Fruit fly (Drosophila melanogaster) whole organism, embryonic: ENCODE data around the gene CG34180.

ENCODE experiments used
- Adf1 ChIP-seq: fragments of 200-800 bp; sonication (Bioruptor generic); IDR thresholded peaks from 2 replicates; pipeline ENCODE4 v1.3.6; 2022; ENCODE audit warnings: missing biosample characterization, missing genetic modification characterization
- BEAF-32 ChIP-seq: fragments of 200-800 bp; sonication (Bioruptor generic); optimal IDR thresholded peaks from 3 replicates; lab custom pipeline; 2017; ENCODE audit warnings: missing biosample characterization, missing genetic modification characterization, mild to moderate bottlenecking, moderate library complexity, missing genetic modification reagents
- CG10147 ChIP-seq: fragments of 200-800 bp; sonication (Bioruptor generic); optimal IDR thresholded peaks from 2 replicates; lab custom pipeline; 2019; ENCODE audit warnings: missing biosample characterization, mild to moderate bottlenecking, missing genetic modification characterization, moderate library complexity
- CG10959 ChIP-seq: fragments of 200-800 bp; sonication (Bioruptor generic); IDR thresholded peaks from 2 replicates; pipeline ENCODE4 v1.3.6; 2022; ENCODE audit warnings: missing biosample characterization, missing genetic modification characterization
- CG13287 ChIP-seq: fragments of 200-800 bp; sonication (Bioruptor generic); IDR thresholded peaks from 2 replicates; pipeline ENCODE4 v1.3.6; 2022; ENCODE audit warnings: missing biosample characterization, missing genetic modification characterization; ENCODE audit not compliant: partially characterized antibody
- CG14014 ChIP-seq: fragments of 200-800 bp; sonication (Bioruptor generic); IDR thresholded peaks from 2 replicates; pipeline ENCODE4 v1.3.6; 2022; ENCODE audit warnings: missing biosample characterization, missing genetic modification characterization
- CG14965 ChIP-seq: fragments of 200-800 bp; sonication (Bioruptor generic); optimal IDR thresholded peaks from 2 replicates; lab custom pipeline; 2016; ENCODE audit warnings: missing biosample characterization, missing genetic modification characterization, borderline replicate concordance
- CG17361 ChIP-seq: fragments of 200-800 bp; sonication (Bioruptor generic); IDR thresholded peaks from 3 replicates; pipeline ENCODE4 v1.3.6; 2022; ENCODE audit warnings: missing biosample characterization, missing genetic modification characterization
- CG1832 ChIP-seq: fragments of 200-800 bp; sonication (Bioruptor generic); optimal IDR thresholded peaks from 2 replicates; lab custom pipeline; 2017; ENCODE audit warnings: missing biosample characterization, mild to moderate bottlenecking, missing genetic modification characterization, inconsistent platforms
- CG2129 ChIP-seq: fragments of 200-800 bp; sonication (Bioruptor generic); IDR thresholded peaks from 2 replicates; pipeline ENCODE4 v1.3.6; 2022; ENCODE audit warnings: missing biosample characterization, missing genetic modification characterization; ENCODE audit not compliant: partially characterized antibody
- CG2712 ChIP-seq: fragments of 200-800 bp; optimal IDR thresholded peaks from 3 replicates; lab custom pipeline; 2019; ENCODE audit warnings: missing biosample characterization, mild to moderate bottlenecking, missing genetic modification characterization, moderate library complexity
- CG2889 ChIP-seq: fragments of 200-800 bp; sonication (Bioruptor generic); IDR thresholded peaks from 3 replicates; pipeline ENCODE4 v1.3.6; 2022; ENCODE audit warnings: missing biosample characterization, missing genetic modification characterization
- CG32767 ChIP-seq: fragments of 200-800 bp; sonication (Bioruptor generic); IDR thresholded peaks from 2 replicates; pipeline ENCODE4 v1.3.6; 2022; ENCODE audit warnings: missing biosample characterization, missing genetic modification characterization
- CG34224 ChIP-seq: fragments of 200-800 bp; sonication (Bioruptor generic); IDR thresholded peaks from 3 replicates; pipeline ENCODE4 v1.3.6; 2022; ENCODE audit warnings: missing biosample characterization, missing genetic modification characterization; ENCODE audit not compliant: partially characterized antibody
- CG4360 ChIP-seq: fragments of 200-800 bp; sonication (Bioruptor generic); IDR thresholded peaks from 2 replicates; pipeline ENCODE4 v1.3.6; 2022; ENCODE audit warnings: missing biosample characterization, missing genetic modification characterization
- CG5180 ChIP-seq: fragments of 200-800 bp; sonication (Bioruptor generic); optimal IDR thresholded peaks from 3 replicates; lab custom pipeline; 2017; ENCODE audit warnings: missing biosample characterization, missing genetic modification characterization, mild to moderate bottlenecking, moderate library complexity, missing genetic modification reagents
- CG5245 ChIP-seq: fragments of 200-800 bp; sonication (Bioruptor generic); optimal IDR thresholded peaks from 3 replicates; lab custom pipeline; 2016; ENCODE audit warnings: missing biosample characterization, missing genetic modification characterization
- CG6254 ChIP-seq: fragments of 200-800 bp; sonication (Bioruptor generic); optimal IDR thresholded peaks from 3 replicates; lab custom pipeline; 2017; ENCODE audit warnings: mild to moderate bottlenecking, missing biosample characterization, missing genetic modification reagents, missing genetic modification characterization
- CG6689 ChIP-seq: fragments of 200-800 bp; sonication (Bioruptor generic); IDR thresholded peaks from 2 replicates; pipeline ENCODE4 v1.3.6; 2022; ENCODE audit warnings: missing biosample characterization, missing genetic modification characterization
- Deaf1 ChIP-seq: fragments of 200-800 bp; optimal IDR thresholded peaks from 3 replicates; lab custom pipeline; 2019; ENCODE audit warnings: missing biosample characterization, mild to moderate bottlenecking, missing genetic modification characterization, moderate library complexity
- Hand ChIP-seq: fragments of 200-800 bp; sonication (Bioruptor generic); optimal IDR thresholded peaks from 2 replicates; lab custom pipeline; 2017; ENCODE audit warnings: mild to moderate bottlenecking, missing biosample characterization, missing genetic modification reagents, missing genetic modification characterization
- Hey ChIP-seq: fragments of 200-800 bp; sonication (Bioruptor generic); optimal IDR thresholded peaks from 3 replicates; lab custom pipeline; 2018; ENCODE audit warnings: missing biosample characterization, mild to moderate bottlenecking, missing genetic modification characterization
- HmgD ChIP-seq: fragments of 200-800 bp; sonication (Bioruptor generic); optimal IDR thresholded peaks from 3 replicates; lab custom pipeline; 2016; ENCODE audit warnings: missing biosample characterization, missing genetic modification characterization
- Max ChIP-seq: fragments of 200-800 bp; sonication (Bioruptor generic); optimal IDR thresholded peaks from 2 replicates; lab custom pipeline; 2016; ENCODE audit warnings: missing biosample characterization, mild to moderate bottlenecking, missing genetic modification characterization
- Meics ChIP-seq: fragments of 200-800 bp; sonication (Bioruptor generic); optimal IDR thresholded peaks from 2 replicates; lab custom pipeline; 2017; ENCODE audit warnings: missing biosample characterization, mild to moderate bottlenecking, missing genetic modification characterization
- Myb ChIP-seq: fragments of 200-800 bp; sonication (Bioruptor generic); optimal IDR thresholded peaks from 2 replicates; lab custom pipeline; 2016; ENCODE audit warnings: missing biosample characterization, missing genetic modification characterization
- NfI ChIP-seq: fragments of 200-800 bp; sonication (Bioruptor generic); optimal IDR thresholded peaks from 3 replicates; lab custom pipeline; 2018; ENCODE audit warnings: missing biosample characterization, mild to moderate bottlenecking, missing genetic modification characterization, moderate library complexity
- Trl ChIP-seq, 3 experiments: fragments of >200 bp in 2 of 3; fragments of 200-800 bp in 1 of 3; sonication (Bioruptor generic) in 1 of 3; optimal IDR thresholded peaks; 2 replicates in 1 of 3; 3 replicates in 2 of 3; lab custom pipeline; 2016 to 2017; ENCODE audit warnings: missing biosample characterization in 1 of 3, missing genetic modification characterization in 1 of 3
- YL-1 ChIP-seq: fragments of 200-800 bp; sonication (Bioruptor generic); optimal IDR thresholded peaks from 3 replicates; lab custom pipeline; 2017; ENCODE audit warnings: missing biosample characterization, mild to moderate bottlenecking, missing genetic modification characterization
- cg ChIP-seq: fragments of 200-800 bp; sonication (Bioruptor generic); optimal IDR thresholded peaks from 3 replicates; lab custom pipeline; 2019; ENCODE audit warnings: missing biosample characterization, mild to moderate bottlenecking, missing genetic modification characterization, moderate library complexity
- ci ChIP-seq: fragments of 200-800 bp; sonication (Bioruptor generic); IDR thresholded peaks from 3 replicates; pipeline ENCODE4 v1.3.6; 2022; ENCODE audit warnings: missing biosample characterization, missing genetic modification characterization
- crp ChIP-seq, 2 experiments: fragments of 200-800 bp; sonication (Bioruptor generic); optimal IDR thresholded peaks; 2 replicates in 1 of 2; 3 replicates in 1 of 2; lab custom pipeline; 2017; ENCODE audit warnings: missing biosample characterization in 2 of 2, missing genetic modification characterization in 2 of 2, mild to moderate bottlenecking in 1 of 2, moderate library complexity in 1 of 2
- en ChIP-seq: fragments of 200-800 bp; sonication (Bioruptor generic); optimal IDR thresholded peaks from 2 replicates; lab custom pipeline; 2016; ENCODE audit warnings: missing biosample characterization, missing genetic modification characterization
- fd102C ChIP-seq: fragments of 200-800 bp; sonication (Bioruptor generic); optimal IDR thresholded peaks from 2 replicates; lab custom pipeline; 2018; ENCODE audit warnings: missing biosample characterization, mild to moderate bottlenecking, missing genetic modification characterization, moderate library complexity
- fd96Cb ChIP-seq: fragments of 200-800 bp; sonication (Bioruptor generic); optimal IDR thresholded peaks from 2 replicates; lab custom pipeline; 2018; ENCODE audit warnings: missing biosample characterization, mild to moderate bottlenecking, missing genetic modification characterization, moderate library complexity
- gem ChIP-seq: fragments of 200-800 bp; sonication (Bioruptor generic); optimal IDR thresholded peaks from 2 replicates; lab custom pipeline; 2019; ENCODE audit warnings: missing biosample characterization, mild to moderate bottlenecking, missing genetic modification characterization, moderate library complexity
- ind ChIP-seq: fragments of 200-800 bp; sonication (Bioruptor generic); optimal IDR thresholded peaks from 3 replicates; lab custom pipeline; 2016; ENCODE audit warnings: missing biosample characterization, missing genetic modification characterization
- jumu ChIP-seq: fragments of 200-800 bp; sonication (Bioruptor generic); optimal IDR thresholded peaks from 3 replicates; lab custom pipeline; 2016; ENCODE audit warnings: missing biosample characterization, missing genetic modification characterization
- lbe ChIP-seq: fragments of 200-800 bp; sonication (Bioruptor generic); optimal IDR thresholded peaks from 2 replicates; lab custom pipeline; 2016; ENCODE audit warnings: missing biosample characterization, mild to moderate bottlenecking, missing genetic modification characterization
- mirr ChIP-seq: fragments of 200-800 bp; sonication (Bioruptor generic); optimal IDR thresholded peaks from 3 replicates; lab custom pipeline; 2018; ENCODE audit warnings: missing biosample characterization, mild to moderate bottlenecking, missing genetic modification characterization
- nom ChIP-seq: fragments of 200-800 bp; sonication (Bioruptor generic); optimal IDR thresholded peaks from 2 replicates; lab custom pipeline; 2017; ENCODE audit warnings: missing biosample characterization, missing genetic modification characterization, mild to moderate bottlenecking, moderate library complexity, missing genetic modification reagents
- oc ChIP-seq: fragments of 200-800 bp; sonication (Bioruptor generic); optimal IDR thresholded peaks from 2 replicates; lab custom pipeline; 2018; ENCODE audit warnings: missing biosample characterization, mild to moderate bottlenecking, missing genetic modification characterization, moderate library complexity
- org-1 ChIP-seq: fragments of 200-800 bp; sonication (Bioruptor generic); optimal IDR thresholded peaks from 2 replicates; lab custom pipeline; 2017; ENCODE audit warnings: missing biosample characterization, missing genetic modification characterization
- p53 ChIP-seq: fragments of 200-800 bp; sonication (Bioruptor generic); optimal IDR thresholded peaks from 2 replicates; lab custom pipeline; 2016; ENCODE audit warnings: missing biosample characterization, missing genetic modification characterization
- pan ChIP-seq, 4 experiments: fragments of >200 bp in 3 of 4; fragments of 200-800 bp in 1 of 4; sonication (Bioruptor generic) in 1 of 4; optimal IDR thresholded peaks in 3 of 4; IDR thresholded peaks in 1 of 4; 2 replicates each; pipeline versions ENCODE4 v1.3.6 to Lab custom; 2017 to 2022; ENCODE audit warnings: missing biosample characterization in 2 of 4, missing genetic modification characterization in 2 of 4, mixed read lengths in 1 of 4
- sisA ChIP-seq: fragments of 200-800 bp; sonication (Bioruptor generic); IDR thresholded peaks from 2 replicates; pipeline ENCODE4 v1.3.6; 2022; ENCODE audit warnings: missing biosample characterization, missing genetic modification characterization
- slou ChIP-seq: fragments of 200-800 bp; sonication (Bioruptor generic); optimal IDR thresholded peaks from 3 replicates; lab custom pipeline; 2016; ENCODE audit warnings: missing biosample characterization, missing genetic modification characterization
- unc-4 ChIP-seq: fragments of 200-800 bp; sonication (Bioruptor generic); IDR thresholded peaks from 2 replicates; pipeline ENCODE4 v1.3.6; 2022; ENCODE audit warnings: missing biosample characterization, missing genetic modification characterization; ENCODE audit not compliant: partially characterized antibody
- unpg ChIP-seq: fragments of 200-800 bp; sonication (Bioruptor generic); optimal IDR thresholded peaks from 3 replicates; lab custom pipeline; 2018; ENCODE audit warnings: missing biosample characterization, mild to moderate bottlenecking, missing genetic modification characterization, moderate library complexity

Gene CG34180

dm6 chr2L:6100202-6100689 is 39.9 kb downstream of the CG34180 start, which contains the start of gene stai (continued):
- TF ChIP-seq Hey (tag; lab: Kevin White, UChicago): no peak
- no peak for TF ChIP-seq CG2129 (GFP tag; lab: Robert Waterston, UW)
- TF ChIP-seq unc-4 (GFP tag; lab: Robert Waterston, UW): no peak
- TF ChIP-seq oc (tag; lab: Kevin White, UChicago): no peak
- TF ChIP-seq p53 (GFP tag; lab: Kevin White, UChicago): no peak
- no peak for TF ChIP-seq Meics
- 0 out of 2 replicates have a peak, but pooled peaks have one; percentile 16 for TF ChIP-seq CG13287 (GFP tag; lab: Robert Waterston, UW)
- no peak for TF ChIP-seq en (GFP tag; lab: Kevin White, UChicago)
- TF ChIP-seq BEAF-32 (GFP tag; lab: Kevin White, UChicago): no peak
- TF ChIP-seq Max (GFP tag; lab: Kevin White, UChicago): no peak
- no peak for TF ChIP-seq mirr
- no peak for TF ChIP-seq fd102C
- TF ChIP-seq Hand (GFP tag; lab: Kevin White, UChicago): no peak
- no peak for TF ChIP-seq fd96Cb (tag; lab: Kevin White, UChicago)
- TF ChIP-seq Trl (optimal IDR thresholded peaks at IDR 0.05; lab: Kevin White, UChicago): no peak
- TF ChIP-seq Trl (GFP tag; optimal IDR thresholded peaks at IDR 0.05; lab: Kevin White, UChicago): no peak
- no peak for TF ChIP-seq sisA
- no peak for TF ChIP-seq CG5245 (GFP tag; lab: Kevin White, UChicago)
- TF ChIP-seq CG5180 (GFP tag; lab: Kevin White, UChicago): no peak
- no peak for TF ChIP-seq YL-1 (GFP tag; lab: Kevin White, UChicago)
- peak; percentile 22 for TF ChIP-seq CG1832 (GFP tag; lab: Kevin White, UChicago)
- TF ChIP-seq cg (GFP tag; lab: Kevin White, UChicago): no peak
- TF ChIP-seq CG32767 (GFP tag; lab: Robert Waterston, UW): no peak
- TF ChIP-seq lbe (GFP tag; lab: Kevin White, UChicago): no peak
- peak; percentile 83 for TF ChIP-seq Adf1 (GFP tag; lab: Robert Waterston, UW)
- TF ChIP-seq ci (GFP tag; lab: Robert Waterston, UW): 0 out of 3 replicates have a peak, but pooled peaks have one; percentile 24
- TF ChIP-seq CG6689: no peak
- no peak for TF ChIP-seq CG14965
- peak; percentile 12 for TF ChIP-seq Deaf1 (tag; lab: Kevin White, UChicago)
- no peak for TF ChIP-seq ind (GFP tag; lab: Kevin White, UChicago)
- TF ChIP-seq CG34224 (GFP tag; lab: Robert Waterston, UW): no peak
- TF ChIP-seq NfI (GFP tag; lab: Kevin White, UChicago): no peak
- TF ChIP-seq CG2889: no peak
- TF ChIP-seq CG2712 (tag; lab: Kevin White, UChicago): no peak
- TF ChIP-seq CG10147 (GFP tag; lab: Kevin White, UChicago): no peak
- TF ChIP-seq nom (GFP tag; lab: Kevin White, UChicago): peak; percentile 80
- peak; percentile 86 for TF ChIP-seq CG4360 (GFP tag; lab: Robert Waterston, UW)
- TF ChIP-seq org-1 (GFP tag; lab: Kevin White, UChicago): no peak
- no peak for TF ChIP-seq CG14014
- TF ChIP-seq pan (optimal IDR thresholded peaks at IDR 0.05; lab: Kevin White, UChicago): no peak
- TF ChIP-seq pan (GFP tag; optimal IDR thresholded peaks at IDR 0.05 in 1 of 2, IDR thresholded peaks at IDR 0.05 in 1 of 2): no peak
- TF ChIP-seq slou (GFP tag; lab: Kevin White, UChicago): no peak
- no peak for TF ChIP-seq gem
- TF ChIP-seq unpg: no peak
- TF ChIP-seq CG6254: no peak
- no peak for TF ChIP-seq CG17361 (GFP tag; lab: Robert Waterston, UW)
- TF ChIP-seq crp (GFP tag; optimal IDR thresholded peaks at IDR 0.05; lab: Kevin White, UChicago): peak in 1 of 2 experiments; percentile 47
- no peak for TF ChIP-seq jumu (GFP tag; lab: Kevin White, UChicago)
- TF ChIP-seq Myb: peak; percentile 84
- TF ChIP-seq CG10959 (GFP tag; lab: Robert Waterston, UW): no peak
- TF ChIP-seq HmgD (GFP tag; lab: Kevin White, UChicago): no peak
